Fruit fly (Drosophila melanogaster) whole organism, wandering third instar larva: ENCODE results near the gene CG33296.

Source experiments
- Dif ChIP-seq: fragments of 200-275, 200-300 bp; sonication (Bioruptor generic); optimal IDR thresholded peaks from 2 replicates; lab custom pipeline; 2018; ENCODE audit warnings: missing biosample characterization, missing genetic modification characterization; ENCODE audit not compliant: partially characterized antibody
- Mio ChIP-seq: sonication (Bioruptor generic); optimal IDR thresholded peaks from 2 replicates; lab custom pipeline; 2016; ENCODE audit warnings: missing biosample characterization, missing genetic modification characterization
- brk ChIP-seq: fragments of 200-800 bp; sonication (Bioruptor generic); optimal IDR thresholded peaks from 2 replicates; lab custom pipeline; 2016; ENCODE audit warnings: missing biosample characterization, mild to moderate bottlenecking, missing genetic modification characterization
- dl ChIP-seq, 2 experiments: fragments of 175-275, 200-275 bp in 1 of 2; fragments of 200-275 bp in 1 of 2; sonication (Bioruptor generic); optimal IDR thresholded peaks; lab custom pipeline; 2018; ENCODE audit warnings: mild to moderate bottlenecking in 2 of 2, missing biosample characterization in 2 of 2, missing genetic modification characterization in 2 of 2, moderate library complexity in 2 of 2; ENCODE audit not compliant: partially characterized antibody in 2 of 2, insufficient read depth in 1 of 2
- dmrt93B ChIP-seq: fragments of 200-800 bp; sonication (Bioruptor generic); optimal IDR thresholded peaks from 2 replicates; lab custom pipeline; 2018; ENCODE audit warnings: missing biosample characterization, mild to moderate bottlenecking, missing genetic modification characterization
- h ChIP-seq: fragments of 200-800 bp; sonication (Bioruptor generic); optimal IDR thresholded peaks from 3 replicates; lab custom pipeline; 2016; ENCODE audit warnings: missing biosample characterization, mild to moderate bottlenecking, missing genetic modification characterization
- pan ChIP-seq: fragments of >200 bp; optimal IDR thresholded peaks from 2 replicates; lab custom pipeline; 2017
- sage ChIP-seq: fragments of 200-800 bp; sonication (Bioruptor generic); optimal IDR thresholded peaks from 2 replicates; lab custom pipeline; 2016; ENCODE audit warnings: missing biosample characterization, mild to moderate bottlenecking, missing genetic modification characterization
- tai ChIP-seq: sonication (Bioruptor generic); optimal IDR thresholded peaks from 2 replicates; lab custom pipeline; 2016; ENCODE audit warnings: missing biosample characterization, missing genetic modification characterization
- usp ChIP-seq: fragments of >200 bp; optimal IDR thresholded peaks from 2 replicates; lab custom pipeline; 2017; ENCODE audit warnings: missing biosample characterization, missing genetic modification characterization
- woc ChIP-seq: sonication (Bioruptor generic); optimal IDR thresholded peaks from 2 replicates; lab custom pipeline; 2016; ENCODE audit warnings: missing biosample characterization, mild to moderate bottlenecking, missing genetic modification characterization

DNA sequence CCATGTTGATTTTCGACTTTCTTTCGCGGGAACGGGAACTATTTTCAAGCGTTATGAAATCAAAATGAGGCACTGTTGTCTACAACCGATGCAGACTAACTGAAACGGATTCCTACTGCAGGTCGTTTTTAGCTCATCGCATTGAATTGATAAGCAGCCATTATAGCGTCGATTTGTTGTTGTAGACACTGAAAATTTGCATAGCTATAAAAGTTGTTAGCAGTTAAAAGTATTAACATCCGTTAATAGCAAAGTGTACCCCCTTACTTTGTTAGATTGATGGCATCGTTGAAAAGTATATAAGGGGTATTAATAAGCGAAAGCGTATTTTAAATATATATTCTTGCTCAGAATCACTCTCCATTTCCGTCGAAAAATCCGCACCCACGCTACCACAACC, 2.9 kb upstream of the CG33296 start, which contains the start of gene CG13793:
- TF ChIP-seq pan (lab: Kevin White, UChicago) (no peak), Dif (GFP tag; lab: Kevin White, UChicago) (no peak), Mio (no peak), brk (GFP tag; lab: Kevin White, UChicago) (no peak), sage (GFP tag; lab: Kevin White, UChicago) (no peak), h (no peak), usp (GFP tag; lab: Kevin White, UChicago) (no peak), dmrt93B (GFP tag; lab: Kevin White, UChicago) (no peak), tai (no peak), dl (GFP tag; optimal IDR thresholded peaks at IDR 0.05; lab: Kevin White, UChicago; ENCODE audit: insufficient read depth in 1 of 2, partially characterized antibody in 2 of 2) (no peak), woc (GFP tag; lab: Kevin White, UChicago) (no peak)
